Fruit fly (Drosophila melanogaster): ENCODE measurements around the gene Cyp6d5.

The Cyp6d5 gene

DNA sequence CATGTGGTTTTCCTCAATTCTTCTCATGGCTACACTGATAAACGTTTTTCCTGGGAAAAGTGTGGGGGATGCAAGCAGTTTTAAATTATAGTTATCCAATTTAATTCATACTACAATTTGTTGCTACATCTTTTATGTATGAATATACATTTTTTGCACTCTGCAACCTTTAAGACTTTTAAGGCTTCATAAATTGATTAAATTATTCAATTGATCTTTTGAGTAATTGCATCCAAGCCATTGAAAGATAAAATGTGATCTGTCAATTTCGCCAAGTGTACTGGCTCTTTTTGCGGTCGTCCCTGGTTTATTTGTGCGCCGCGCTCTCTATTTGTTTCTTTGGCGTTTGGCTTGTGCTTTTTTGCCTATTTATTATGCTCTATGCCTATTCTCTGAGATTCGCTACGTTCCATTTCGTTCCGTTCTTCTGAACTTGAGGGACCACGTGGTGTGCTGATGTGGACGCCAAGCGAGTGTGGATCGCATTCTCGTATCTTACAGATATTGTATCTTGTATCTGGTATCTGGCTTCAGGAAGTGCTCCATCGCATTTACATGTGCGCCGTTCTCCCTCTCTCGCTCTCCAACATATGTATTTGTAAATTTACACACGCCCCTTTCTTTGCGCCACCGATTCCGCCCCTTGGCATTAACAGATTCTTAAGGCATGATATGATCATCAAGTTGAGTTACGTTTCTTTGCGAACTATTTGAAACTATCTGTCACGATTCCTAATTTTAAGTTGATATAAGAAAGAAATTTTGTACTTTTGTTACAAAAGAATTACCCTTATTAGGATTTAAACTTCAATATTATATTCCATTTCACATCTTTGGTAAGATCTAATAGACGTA lies 23.4 kb downstream of the Cyp6d5 start (continued):
- TF ChIP-seq grau (tag; optimal IDR thresholded peaks at IDR 0.05): peak; percentile 92
- no peak for TF ChIP-seq CG6254 (GFP tag; optimal IDR thresholded peaks at IDR 0.05)
- TF ChIP-seq CG13775 (GFP tag; optimal IDR thresholded peaks at IDR 0.05): peak; percentile 86
- peak; percentile 80 for TF ChIP-seq Xbp1 (GFP tag; optimal IDR thresholded peaks at IDR 0.05)
- peak; percentile 90 for TF ChIP-seq Dek (tag; optimal IDR thresholded peaks at IDR 0.05)
- TF ChIP-seq CG6175 (GFP tag; IDR thresholded peaks at IDR 0.05): peak; percentile 79
- TF ChIP-seq CG12391 (tag; optimal IDR thresholded peaks at IDR 0.05): peak; percentile 82
- TF ChIP-seq CG16815 (GFP tag; optimal IDR thresholded peaks at IDR 0.05): peak; percentile 77
- TF ChIP-seq bigmax (GFP tag; optimal IDR thresholded peaks at IDR 0.05): no peak
- peak; percentile 26 for TF ChIP-seq CG34376 (GFP tag; optimal IDR thresholded peaks at IDR 0.05)
- peak; percentile 72 for TF ChIP-seq az2 (GFP tag; optimal IDR thresholded peaks at IDR 0.05)
- TF ChIP-seq HLH3B (GFP tag; IDR thresholded peaks at IDR 0.05): peak; percentile 63; the same call in 1 of the 2 replicates
- TF ChIP-seq amos (GFP tag; IDR thresholded peaks at IDR 0.05; ENCODE audit: partially characterized antibody): no peak
- no peak for TF ChIP-seq Dfd (GFP tag; optimal IDR thresholded peaks at IDR 0.05)
- TF ChIP-seq CG16813 (GFP tag; IDR thresholded peaks at IDR 0.05; ENCODE audit: partially characterized antibody): no peak
- no peak for TF ChIP-seq fru (optimal IDR thresholded peaks at IDR 0.05)
- peak; percentile 39 for TF ChIP-seq CG15696 (tag; optimal IDR thresholded peaks at IDR 0.05)
- peak; percentile 75 for TF ChIP-seq sisA (GFP tag; IDR thresholded peaks at IDR 0.05)
- peak; percentile 91 for TF ChIP-seq gsb (GFP tag; IDR thresholded peaks at IDR 0.05)
- peak; percentile 71 for TF ChIP-seq zfh1 (GFP tag; IDR thresholded peaks at IDR 0.05)
- TF ChIP-seq CG9932 (GFP tag; IDR thresholded peaks at IDR 0.05): peak; percentile 95
- no peak for TF ChIP-seq kni (GFP tag; optimal IDR thresholded peaks at IDR 0.05)
- peak; percentile 93 for TF ChIP-seq Meics (GFP tag; optimal IDR thresholded peaks at IDR 0.05)
- TF ChIP-seq Bteb2 (GFP tag; optimal IDR thresholded peaks at IDR 0.05): peak; percentile 93
- peak; percentile 86 for TF ChIP-seq org-1 (GFP tag; optimal IDR thresholded peaks at IDR 0.05)
- TF ChIP-seq CG10462 (GFP tag; optimal IDR thresholded peaks at IDR 0.05): peak; percentile 22
- peak; percentile 21 for TF ChIP-seq Sry-δ (GFP tag; optimal IDR thresholded peaks at IDR 0.05)
- TF ChIP-seq Camta (GFP tag; optimal IDR thresholded peaks at IDR 0.05): peak; percentile 84
- TF ChIP-seq stc (GFP tag; IDR thresholded peaks at IDR 0.05): peak; percentile 74; the same call in 1 of the 2 replicates
- TF ChIP-seq sens (GFP tag): peak; percentile 94
- peak; percentile 92 for TF ChIP-seq CG31224 (GFP tag; IDR thresholded peaks at IDR 0.05)
- no peak for TF ChIP-seq btn (GFP tag; optimal IDR thresholded peaks at IDR 0.05)
- TF ChIP-seq CG10654 (GFP tag; optimal IDR thresholded peaks at IDR 0.05): peak; percentile 71
- no peak for TF ChIP-seq CG2199 (GFP tag; IDR thresholded peaks at IDR 0.05)
- peak; percentile 76 for TF ChIP-seq ERR (GFP tag; optimal IDR thresholded peaks at IDR 0.05)
- TF ChIP-seq CG17829 (tag; optimal IDR thresholded peaks at IDR 0.05): peak; percentile 72
- TF ChIP-seq Nf-YB (GFP tag; optimal IDR thresholded peaks at IDR 0.05): peak; percentile 63
- peak; percentile 89 for TF ChIP-seq CG10147 (GFP tag; optimal IDR thresholded peaks at IDR 0.05)
- TF ChIP-seq CG7786 (GFP tag; optimal IDR thresholded peaks at IDR 0.05): peak; percentile 87
- TF ChIP-seq MTF-1 (GFP tag; optimal IDR thresholded peaks at IDR 0.05; ENCODE audit: borderline replicate concordance): peak; percentile 48
- no peak; the same call in 2 of the 3 replicates for TF ChIP-seq gce (GFP tag; IDR thresholded peaks at IDR 0.05)
- TF ChIP-seq HLHmδ (GFP tag; optimal IDR thresholded peaks at IDR 0.05): no peak
- TF ChIP-seq CG4328 (GFP tag; optimal IDR thresholded peaks at IDR 0.05): peak; percentile 58
- TF ChIP-seq corto (GFP tag; optimal IDR thresholded peaks at IDR 0.05): no peak
- TF ChIP-seq vnd (GFP tag; IDR thresholded peaks at IDR 0.05; ENCODE audit: partially characterized antibody): no peak
- TF ChIP-seq CG15073 (GFP tag; optimal IDR thresholded peaks at IDR 0.05): no peak
- TF ChIP-seq cwo (GFP tag; optimal IDR thresholded peaks at IDR 0.05): peak; percentile 85
- no peak for TF ChIP-seq crol (GFP tag; IDR thresholded peaks at IDR 0.05)
- TF ChIP-seq ranshi (GFP tag; IDR thresholded peaks at IDR 0.05): peak; percentile 79

Measured in whole organism, embryonic.